Worm (Caenorhabditis elegans) whole organism, L2 larva: ENCODE data around the gene K02H11.9.

Experiments used
- C34F6.9 ChIP-seq: fragments of 150-350 bp; optimal IDR thresholded peaks from 2 replicates; lab custom pipeline; 2014; ENCODE audit warnings: missing biosample characterization, missing genetic modification characterization
- F13H6.1 ChIP-seq: sonication (generic microtip); optimal IDR thresholded peaks from 2 replicates; lab custom pipeline; 2016; ENCODE audit warnings: missing genetic modification characterization, missing compliant biosample characterization
- R02D3.7 ChIP-seq: fragments of 150-350 bp; optimal IDR thresholded peaks from 2 replicates; lab custom pipeline; 2014; ENCODE audit warnings: missing biosample characterization, missing genetic modification characterization
- Y55F3AM.14 ChIP-seq: fragments of 200-800 bp; sonication (Bioruptor generic); optimal IDR thresholded peaks from 2 replicates; lab custom pipeline; 2018; ENCODE audit warnings: mild to moderate bottlenecking, missing genetic modification characterization, missing compliant biosample characterization
- ZK546.5 ChIP-seq: sonication (generic microtip); optimal IDR thresholded peaks from 2 replicates; lab custom pipeline; 2017; ENCODE audit warnings: missing biosample characterization, missing genetic modification characterization
- alr-1 ChIP-seq: fragments of 150-350 bp; optimal IDR thresholded peaks from 2 replicates; lab custom pipeline; 2014; ENCODE audit warnings: missing biosample characterization, missing genetic modification characterization
- ama-1 ChIP-seq: fragments of 150-350 bp; optimal IDR thresholded peaks from 2 replicates; lab custom pipeline; 2018; ENCODE audit warnings: inconsistent platforms
- blmp-1 ChIP-seq: sonication (generic microtip); optimal IDR thresholded peaks from 2 replicates; lab custom pipeline; 2017; ENCODE audit warnings: missing genetic modification characterization, mild to moderate bottlenecking, missing compliant biosample characterization, antibody characterized with exemption, moderate library complexity; ENCODE audit not compliant: insufficient read depth
- ceh-16 ChIP-seq: fragments of 150-350 bp; optimal IDR thresholded peaks from 2 replicates; lab custom pipeline; 2014; ENCODE audit warnings: missing biosample characterization, missing genetic modification characterization
- ceh-82 ChIP-seq: fragments of 150-350 bp; optimal IDR thresholded peaks from 2 replicates; lab custom pipeline; 2014; ENCODE audit warnings: missing biosample characterization, missing genetic modification characterization
- crh-2 ChIP-seq: sonication (generic microtip); optimal IDR thresholded peaks from 2 replicates; lab custom pipeline; 2017; ENCODE audit warnings: missing biosample characterization, missing genetic modification characterization
- dmd-4 ChIP-seq: sonication (generic microtip); optimal IDR thresholded peaks from 2 replicates; lab custom pipeline; 2017; ENCODE audit warnings: missing biosample characterization, missing genetic modification characterization
- egl-27 ChIP-seq: sonication (generic microtip); optimal IDR thresholded peaks from 3 replicates; lab custom pipeline; 2017; ENCODE audit warnings: missing biosample characterization, missing genetic modification reagents, missing genetic modification characterization
- fos-1 ChIP-seq: fragments of 150-350 bp; optimal IDR thresholded peaks from 2 replicates; lab custom pipeline; 2014; ENCODE audit warnings: missing biosample characterization, missing genetic modification characterization
- gmeb-1 ChIP-seq: fragments of 150-350 bp; optimal IDR thresholded peaks from 2 replicates; lab custom pipeline; 2014; ENCODE audit warnings: missing biosample characterization, missing genetic modification characterization
- lin-13 ChIP-seq: fragments of 150-350 bp; optimal IDR thresholded peaks from 2 replicates; lab custom pipeline; 2014; ENCODE audit warnings: missing biosample characterization, missing genetic modification reagents, missing genetic modification characterization
- lin-39 ChIP-seq: fragments of 150-350 bp; optimal IDR thresholded peaks from 2 replicates; lab custom pipeline; 2014; ENCODE audit warnings: missing biosample characterization, missing genetic modification reagents, missing genetic modification characterization
- lsy-2 ChIP-seq, 2 experiments: fragments of 150-350 bp in 1 of 2; sonication (generic microtip) in 1 of 2; optimal IDR thresholded peaks; 2 replicates each; lab custom pipeline; 2014 to 2017; ENCODE audit warnings: missing biosample characterization in 2 of 2, missing genetic modification characterization in 2 of 2
- mab-5 ChIP-seq: fragments of 150-350 bp; optimal IDR thresholded peaks from 2 replicates; lab custom pipeline; 2014; ENCODE audit warnings: missing biosample characterization, missing genetic modification characterization
- mdl-1 ChIP-seq, 2 experiments: fragments of 150-350 bp in 1 of 2; sonication (generic microtip) in 1 of 2; optimal IDR thresholded peaks; 2 replicates each; lab custom pipeline; 2017; ENCODE audit warnings: missing biosample characterization in 2 of 2, missing genetic modification characterization in 2 of 2
- nhr-10 ChIP-seq: sonication (generic microtip); optimal IDR thresholded peaks from 2 replicates; lab custom pipeline; 2017; ENCODE audit warnings: missing biosample characterization, missing genetic modification characterization
- nhr-11 ChIP-seq: fragments of 150-350 bp; optimal IDR thresholded peaks from 2 replicates; lab custom pipeline; 2014; ENCODE audit warnings: missing biosample characterization, missing genetic modification characterization
- nhr-12 ChIP-seq: fragments of 150-350 bp; optimal IDR thresholded peaks from 2 replicates; lab custom pipeline; 2014; ENCODE audit warnings: missing biosample characterization, missing genetic modification characterization
- nhr-23 ChIP-seq: fragments of 150-350 bp; optimal IDR thresholded peaks from 2 replicates; lab custom pipeline; 2014; ENCODE audit warnings: missing biosample characterization, missing genetic modification reagents, missing genetic modification characterization
- nhr-25 ChIP-seq: fragments of 150-350 bp; sonication (generic microtip); optimal IDR thresholded peaks from 3 replicates; lab custom pipeline; 2014; ENCODE audit warnings: missing biosample characterization, missing genetic modification characterization
- nhr-6 ChIP-seq: fragments of 150-350 bp; optimal IDR thresholded peaks from 2 replicates; lab custom pipeline; 2014; ENCODE audit warnings: missing biosample characterization, missing genetic modification characterization
- nhr-77 ChIP-seq: fragments of 150-350 bp; optimal IDR thresholded peaks from 2 replicates; lab custom pipeline; 2014; ENCODE audit warnings: missing biosample characterization, missing genetic modification characterization
- sem-4 ChIP-seq: fragments of 150-350 bp; optimal IDR thresholded peaks from 2 replicates; lab custom pipeline; 2014; ENCODE audit warnings: missing biosample characterization, missing genetic modification reagents, missing genetic modification characterization
- skn-1 ChIP-seq: sonication (generic microtip); optimal IDR thresholded peaks from 2 replicates; lab custom pipeline; 2017; ENCODE audit warnings: missing biosample characterization, missing genetic modification characterization
- sma-3 ChIP-seq: sonication (generic microtip); optimal IDR thresholded peaks from 2 replicates; lab custom pipeline; 2016; ENCODE audit warnings: missing genetic modification reagents, missing genetic modification characterization, missing compliant biosample characterization
- sma-9 ChIP-seq, 2 experiments: fragments of 150-350 bp in 1 of 2; sonication (generic microtip) in 1 of 2; optimal IDR thresholded peaks; 2 replicates each; lab custom pipeline; 2014 to 2016; ENCODE audit warnings: missing genetic modification characterization in 2 of 2, mild to moderate bottlenecking in 1 of 2, missing biosample characterization in 1 of 2, missing compliant biosample characterization in 1 of 2, missing genetic modification reagents in 1 of 2, moderate library complexity in 1 of 2
- snpc-4 ChIP-seq: fragments of 150-350 bp; optimal IDR thresholded peaks from 2 replicates; lab custom pipeline; 2014; ENCODE audit warnings: missing biosample characterization, missing genetic modification characterization
- unc-55 ChIP-seq: fragments of 150-350 bp; sonication (generic microtip); optimal IDR thresholded peaks from 3 replicates; lab custom pipeline; 2014; ENCODE audit warnings: missing biosample characterization, missing genetic modification reagents, missing genetic modification characterization
- zag-1 ChIP-seq: fragments of 150-350 bp; optimal IDR thresholded peaks from 2 replicates; lab custom pipeline; 2014; ENCODE audit warnings: missing biosample characterization, missing genetic modification characterization
- ztf-1 ChIP-seq: fragments of 200-800 bp; sonication (Bioruptor generic); conservative IDR thresholded peaks from 2 replicates; pipeline ENCODE4 v1.3.6; 2022; ENCODE audit warnings: missing genetic modification characterization, missing compliant biosample characterization
- ztf-11 ChIP-seq: sonication (generic microtip); optimal IDR thresholded peaks from 2 replicates; lab custom pipeline; 2017; ENCODE audit warnings: missing biosample characterization, missing genetic modification characterization

K02H11.9 gene

ce11 chrV:1522485-1522884 lies 14.4 kb downstream of the K02H11.9 start, which contains the start of gene str-243:
TSS of gene str-243 (plus strand) at chrV:1522785.
- TF ChIP-seq egl-27 (tag; lab: Kevin White, UChicago) (no peak), zag-1 (tag; lab: Kevin White, UChicago) (no peak), unc-55 (no peak), lin-13 (GFP tag; lab: Kevin White, UChicago) (no peak), Y55F3AM.14 (GFP tag; lab: Kevin White, UChicago) (no peak), lin-39 (tag; lab: Kevin White, UChicago) (no peak), R02D3.7 (no peak), fos-1 (no peak), nhr-6 (tag; lab: Kevin White, UChicago) (no peak), alr-1 (tag; lab: Kevin White, UChicago) (no peak), ceh-16 (tag; lab: Kevin White, UChicago) (no peak)

ce11 chrV:1521845-1522244 lies 15.0 kb downstream of the K02H11.9 start, which contains the start of gene str-240:
TSS of gene str-240 (minus strand) at chrV:1521945.
- TF ChIP-seq skn-1, result no peak
- TF ChIP-seq gmeb-1 (tag; lab: Kevin White, UChicago), result no peak
- TF ChIP-seq fos-1, result no peak
- no peak for TF ChIP-seq unc-55
- no peak for TF ChIP-seq sma-9 (GFP tag; optimal IDR thresholded peaks at IDR 0.05; lab: Kevin White, UChicago)
- TF ChIP-seq sma-9 (tag; optimal IDR thresholded peaks at IDR 0.05; lab: Kevin White, UChicago), result no peak
- no peak for TF ChIP-seq zag-1 (tag; lab: Kevin White, UChicago)
- TF ChIP-seq ztf-1 (GFP tag; lab: Robert Waterston, UW), result no peak
- no peak for TF ChIP-seq mab-5 (tag; lab: Kevin White, UChicago)
- no peak for TF ChIP-seq nhr-11
- TF ChIP-seq, all 48 proteins: peak for 0

- TF ChIP-seq Y55F3AM.14 (GFP tag; lab: Kevin White, UChicago) (no peak), ztf-11 (no peak), sem-4 (tag; lab: Kevin White, UChicago) (no peak), blmp-1 (tag; lab: Kevin White, UChicago) (no peak), F13H6.1 (tag; lab: Kevin White, UChicago) (no peak), mdl-1 (tag; optimal IDR thresholded peaks at IDR 0.05; lab: Kevin White, UChicago) (no peak), nhr-23 (no peak), lin-13 (GFP tag; lab: Kevin White, UChicago) (no peak), ama-1 (no peak), crh-2 (tag; lab: Kevin White, UChicago) (no peak), nhr-10 (no peak), nhr-77 (no peak), nhr-6 (tag; lab: Kevin White, UChicago) (no peak), nhr-25 (tag; lab: Kevin White, UChicago) (no peak), ZK546.5 (no peak)
- TF ChIP-seq, all 48 proteins: peak for 0
Observed at ce11 chrV:1511537-1511936, 25.3 kb downstream of the K02H11.9 start, which contains the start of gene nhr-260. TSS of gene nhr-260 (minus strand) at chrV:1511637.

- TF ChIP-seq mdl-1 (tag; optimal IDR thresholded peaks at IDR 0.05; lab: Kevin White, UChicago) (no peak), ceh-82 (tag; lab: Kevin White, UChicago) (no peak), nhr-10 (no peak), nhr-12 (tag; lab: Kevin White, UChicago) (no peak), dmd-4 (no peak), snpc-4 (tag; lab: Kevin White, UChicago) (no peak), fos-1 (no peak), blmp-1 (tag; lab: Kevin White, UChicago) (no peak), egl-27 (tag; lab: Kevin White, UChicago) (no peak)
Observed at ce11 chrV:1505995-1506394, 30.9 kb downstream of the K02H11.9 start, which contains the start of gene sru-28. TSS of gene sru-28 (plus strand) at chrV:1506295.

ce11 chrV:1499140-1499539 lies 37.7 kb downstream of the K02H11.9 start, which contains the start of gene sru-27:
TSS of gene sru-27 (plus strand) at chrV:1499440.
- TF ChIP-seq sma-3 (GFP tag; lab: Kevin White, UChicago) (no peak), C34F6.9 (tag; lab: Kevin White, UChicago) (no peak), unc-55 (no peak), lsy-2 (tag; optimal IDR thresholded peaks at IDR 0.05; lab: Kevin White, UChicago) (no peak), skn-1 (no peak), alr-1 (tag; lab: Kevin White, UChicago) (no peak), sma-9 (GFP tag; optimal IDR thresholded peaks at IDR 0.05; lab: Kevin White, UChicago) (no peak), sma-9 (tag; optimal IDR thresholded peaks at IDR 0.05; lab: Kevin White, UChicago) (no peak), mdl-1 (tag; optimal IDR thresholded peaks at IDR 0.05; lab: Kevin White, UChicago) (no peak), ztf-11 (no peak), ztf-1 (GFP tag; lab: Robert Waterston, UW) (no peak), nhr-77 (no peak)
